Worm (Caenorhabditis elegans) whole organism, L3 larva: ENCODE results near the gene K01D12.20.

Experiments
- ceh-82 ChIP-seq: fragments of 150-350 bp; optimal IDR thresholded peaks from 2 replicates; lab custom pipeline; 2014; ENCODE audit warnings: missing biosample characterization, missing genetic modification characterization
- fkh-10 ChIP-seq: sonication (generic microtip); optimal IDR thresholded peaks from 2 replicates; lab custom pipeline; 2017; ENCODE audit warnings: missing biosample characterization, missing genetic modification reagents, missing genetic modification characterization
- fos-1 ChIP-seq: fragments of 150-350 bp; optimal IDR thresholded peaks from 2 replicates; lab custom pipeline; 2014; ENCODE audit warnings: missing biosample characterization, missing genetic modification characterization
- lin-39 ChIP-seq: fragments of 150-350 bp; optimal IDR thresholded peaks from 2 replicates; lab custom pipeline; 2018; ENCODE audit warnings: missing biosample characterization, missing genetic modification reagents, missing genetic modification characterization
- nhr-11 ChIP-seq: fragments of 150-350 bp; optimal IDR thresholded peaks from 2 replicates; lab custom pipeline; 2014; ENCODE audit warnings: missing biosample characterization, missing genetic modification characterization
- nhr-25 ChIP-seq: sonication (generic microtip); optimal IDR thresholded peaks from 2 replicates; lab custom pipeline; 2017; ENCODE audit warnings: missing biosample characterization, missing genetic modification characterization
- nhr-76 ChIP-seq: fragments of 150-350 bp; sonication (generic microtip); optimal IDR thresholded peaks from 5 replicates; lab custom pipeline; 2014; ENCODE audit warnings: missing biosample characterization, missing genetic modification characterization
- sea-2 ChIP-seq: fragments of 150-350 bp; sonication (generic microtip); optimal IDR thresholded peaks from 4 replicates; lab custom pipeline; 2014; ENCODE audit warnings: missing biosample characterization, missing genetic modification reagents, missing genetic modification characterization
- skn-1 ChIP-seq: fragments of 150-350 bp; optimal IDR thresholded peaks from 2 replicates; lab custom pipeline; 2014; ENCODE audit warnings: missing biosample characterization, missing genetic modification characterization

DNA sequence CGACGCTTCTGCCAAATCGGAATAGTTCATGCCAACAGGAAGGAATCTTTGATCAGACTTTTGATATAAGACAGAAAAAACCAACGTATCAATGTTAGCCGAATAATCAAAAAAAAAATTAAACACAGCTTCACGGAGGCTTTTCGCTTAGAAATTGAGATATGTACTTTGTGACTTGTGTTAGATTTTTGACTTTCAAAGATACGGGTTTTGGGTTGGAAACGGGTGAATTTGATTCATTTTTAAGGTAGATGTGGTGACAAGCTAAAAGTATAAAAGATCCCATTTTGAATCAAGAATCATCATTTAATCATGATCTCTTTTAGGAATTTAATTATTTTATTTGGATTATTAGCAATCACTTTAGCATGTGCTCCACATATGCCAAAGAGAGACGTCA lies 1.7 kb upstream of the K01D12.20 start, which contains the start of gene K01D12.8:
- TF ChIP-seq skn-1: no peak
- TF ChIP-seq ceh-82: no peak
- TF ChIP-seq sea-2: no peak
- no peak for TF ChIP-seq nhr-76 (tag; lab: Kevin White, UChicago)
- no peak for TF ChIP-seq nhr-11
- no peak for TF ChIP-seq fos-1 (tag; lab: Kevin White, UChicago)
- TF ChIP-seq nhr-25: no peak
- no peak for TF ChIP-seq lin-39 (tag; lab: Kevin White, UChicago)
- no peak for TF ChIP-seq fkh-10 (GFP tag; lab: Kevin White, UChicago)
